Worm (Caenorhabditis elegans): Measurements from ENCODE around the gene F35B3.7.

The F35B3.7 gene

DNA sequence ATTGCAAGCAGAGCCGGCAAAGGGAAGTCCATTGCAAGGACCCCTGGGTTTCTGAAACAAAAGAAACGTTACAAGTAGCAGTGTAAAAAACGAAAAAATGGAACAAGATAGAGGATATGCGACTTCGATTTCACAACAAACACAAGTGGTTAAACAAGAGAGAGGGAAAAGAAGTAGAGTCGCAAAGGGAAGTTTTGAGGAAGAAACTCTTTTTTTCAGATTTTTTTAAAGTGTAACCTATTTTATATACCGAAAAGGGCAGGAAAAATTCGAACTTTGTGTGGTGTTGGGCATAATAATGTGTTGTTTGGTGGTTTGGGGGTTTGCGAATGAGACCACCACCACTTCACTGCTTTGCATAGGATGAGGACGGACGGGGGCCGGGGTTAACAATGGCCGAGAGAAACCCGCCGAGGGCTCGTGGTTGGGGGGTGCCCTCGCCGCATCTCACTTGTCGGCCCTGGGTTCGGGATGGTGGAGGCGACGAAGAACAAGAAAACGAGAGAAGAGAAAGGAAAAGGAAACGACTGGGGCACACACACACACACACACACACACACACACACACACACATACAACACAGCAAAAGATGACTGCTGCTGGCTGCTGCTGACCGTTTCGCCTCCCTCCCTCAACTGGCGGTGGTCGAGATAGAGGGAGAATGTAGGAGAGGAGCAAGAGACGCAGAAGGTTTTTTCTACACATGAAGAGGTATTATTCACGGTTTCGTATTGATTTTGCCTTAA, 12.5 kb downstream of the F35B3.7 start, which contains the start of gene ptrn-1:
Gene ptrn-1 (minus strand): TSS at position 51 of the 746 bp plus-strand sequence.
- peak; percentile 79 for TF ChIP-seq drap-1 (GFP tag; optimal IDR thresholded peaks at IDR 0.05)
- TF ChIP-seq ceh-43 (GFP tag; optimal IDR thresholded peaks at IDR 0.05), result peak; percentile 65
- no peak for TF ChIP-seq nhr-12 (tag; optimal IDR thresholded peaks at IDR 0.05)
- TF ChIP-seq sem-2 (GFP tag; optimal IDR thresholded peaks at IDR 0.05), result peak; percentile 25
- TF ChIP-seq snpc-4 (tag; optimal IDR thresholded peaks at IDR 0.05), result no peak
- no peak for TF ChIP-seq mab-5 (tag; optimal IDR thresholded peaks at IDR 0.05)
- no peak for TF ChIP-seq zip-8 (tag; optimal IDR thresholded peaks at IDR 0.05)
- peak; percentile 59 for TF ChIP-seq unc-62 (GFP tag; optimal IDR thresholded peaks at IDR 0.05)
- peak; percentile 27 for TF ChIP-seq ces-1 (GFP tag; optimal IDR thresholded peaks at IDR 0.05)
- no peak for TF ChIP-seq tbx-8 (GFP tag; optimal IDR thresholded peaks at IDR 0.05)
- TF ChIP-seq blmp-1 (tag; optimal IDR thresholded peaks at IDR 0.05), result peak; percentile 41
- no peak for TF ChIP-seq nhr-237 (tag; optimal IDR thresholded peaks at IDR 0.05)
- no peak for TF ChIP-seq elt-1 (tag; optimal IDR thresholded peaks at IDR 0.05; ENCODE audit: borderline replicate concordance, insufficient read depth)
- peak; percentile 59 for TF ChIP-seq pha-4 (tag; optimal IDR thresholded peaks at IDR 0.05)
- TF ChIP-seq M03D4.4 (tag; optimal IDR thresholded peaks at IDR 0.05), result peak; percentile 55
- TF ChIP-seq lsy-2 (tag; optimal IDR thresholded peaks at IDR 0.05), result no peak
- peak; percentile 62 for TF ChIP-seq ham-2 (GFP tag; optimal IDR thresholded peaks at IDR 0.05)
- TF ChIP-seq cnd-1 (tag; optimal IDR thresholded peaks at IDR 0.05), result peak; percentile 49
- peak; percentile 53 for TF ChIP-seq mep-1 (tag; optimal IDR thresholded peaks at IDR 0.05)
- TF ChIP-seq elt-3 (tag; optimal IDR thresholded peaks at IDR 0.05), result no peak
- peak; percentile 35 for TF ChIP-seq flh-1 (GFP tag; optimal IDR thresholded peaks at IDR 0.05)
- TF ChIP-seq hlh-1 (tag; optimal IDR thresholded peaks at IDR 0.05), result peak; percentile 56
- TF ChIP-seq ztf-11 (tag; optimal IDR thresholded peaks at IDR 0.05), result peak; percentile 71
- TF ChIP-seq mls-2 (tag; optimal IDR thresholded peaks at IDR 0.05), result peak; percentile 70
- no peak for TF ChIP-seq nhr-28 (tag; optimal IDR thresholded peaks at IDR 0.05)
- TF ChIP-seq sptf-1 (tag; optimal IDR thresholded peaks at IDR 0.05), result peak; percentile 82
- no peak for TF ChIP-seq bed-3 (GFP tag; optimal IDR thresholded peaks at IDR 0.05)
- no peak for TF ChIP-seq lin-32 (GFP tag; optimal IDR thresholded peaks at IDR 0.05)
- peak; percentile 73 for TF ChIP-seq unc-120 (tag; optimal IDR thresholded peaks at IDR 0.05; ENCODE audit: poor library complexity, severe bottlenecking)
- no peak for TF ChIP-seq ceh-39 (tag; optimal IDR thresholded peaks at IDR 0.05)
- peak; percentile 25 for TF ChIP-seq nhr-2 (tag; optimal IDR thresholded peaks at IDR 0.05)
- no peak for TF ChIP-seq unc-39 (tag; optimal IDR thresholded peaks at IDR 0.05)
- TF ChIP-seq lin-13 (tag; optimal IDR thresholded peaks at IDR 0.05), result peak; percentile 57
- TF ChIP-seq nhr-76 (tag; optimal IDR thresholded peaks at IDR 0.05), result no peak
- no peak for TF ChIP-seq ceh-83 (GFP tag; optimal IDR thresholded peaks at IDR 0.05)

DNA sequence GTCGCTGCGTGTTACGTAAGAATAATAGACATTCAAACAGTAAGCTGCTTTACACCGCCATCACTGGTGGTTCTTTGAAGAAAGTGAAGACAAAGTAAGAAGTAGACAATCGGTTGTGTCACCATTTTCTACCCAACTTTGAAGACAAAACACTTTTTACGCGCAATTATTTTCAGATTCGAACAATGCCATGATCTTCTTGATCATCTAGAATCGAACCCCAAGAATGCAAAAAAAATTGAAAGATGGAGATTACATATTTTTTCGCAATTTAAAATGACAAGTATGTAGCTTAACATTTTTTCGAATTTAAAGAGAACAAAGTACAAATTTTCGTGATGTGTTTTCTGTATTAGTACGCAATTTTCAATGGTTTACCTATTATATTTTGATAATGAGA, 22.0 kb downstream of the F35B3.7 start, which contains the start of gene F35B3.4:
Gene F35B3.4 (minus strand): TSS at position 101 of the 400 bp plus-strand sequence.
- TF ChIP-seq zip-8 (tag; optimal IDR thresholded peaks at IDR 0.05) (peak; percentile 20), nhr-76 (tag; optimal IDR thresholded peaks at IDR 0.05) (no peak), ztf-11 (tag; optimal IDR thresholded peaks at IDR 0.05) (no peak), M03D4.4 (tag; optimal IDR thresholded peaks at IDR 0.05) (no peak), blmp-1 (tag; optimal IDR thresholded peaks at IDR 0.05) (no peak), mep-1 (tag; optimal IDR thresholded peaks at IDR 0.05) (no peak), nhr-12 (tag; optimal IDR thresholded peaks at IDR 0.05) (no peak), sem-2 (GFP tag; optimal IDR thresholded peaks at IDR 0.05) (no peak)

DNA sequence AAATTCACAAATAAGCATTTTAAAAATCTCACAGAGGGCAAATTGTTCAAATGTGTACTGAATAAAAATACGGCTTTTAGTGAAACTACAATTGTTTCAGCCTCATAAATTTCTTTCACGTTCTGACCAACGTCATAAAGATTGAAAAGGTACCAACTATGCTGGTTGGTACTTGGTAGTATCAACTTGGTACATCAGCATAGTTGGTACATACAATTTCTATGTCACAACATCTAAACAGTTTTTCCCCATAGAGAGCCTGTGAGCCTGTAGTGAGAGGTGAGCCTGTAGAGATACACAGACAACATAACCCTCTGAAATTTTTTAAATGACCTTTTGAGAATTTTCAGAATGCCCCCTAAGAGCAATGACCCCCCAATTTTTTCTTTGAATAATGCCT, 23.8 kb downstream of the F35B3.7 start:
- TF ChIP-seq nhr-237 (tag; optimal IDR thresholded peaks at IDR 0.05) (no peak), mab-5 (tag; optimal IDR thresholded peaks at IDR 0.05) (no peak), ceh-39 (tag; optimal IDR thresholded peaks at IDR 0.05) (no peak), blmp-1 (tag; optimal IDR thresholded peaks at IDR 0.05) (no peak), nhr-28 (tag; optimal IDR thresholded peaks at IDR 0.05) (no peak), ham-2 (GFP tag; optimal IDR thresholded peaks at IDR 0.05) (no peak), ceh-83 (GFP tag; optimal IDR thresholded peaks at IDR 0.05) (no peak), unc-39 (tag; optimal IDR thresholded peaks at IDR 0.05) (no peak), mep-1 (tag; optimal IDR thresholded peaks at IDR 0.05) (no peak), nhr-2 (tag; optimal IDR thresholded peaks at IDR 0.05) (no peak)
